Fruit fly (Drosophila melanogaster): ENCODE results near the gene GstT3.

The GstT3 gene

dm6 chrX:20518210-20518609 lies 51.0 kb downstream of the GstT3 start:
- no peak for TF ChIP-seq CG9948 (tag; optimal IDR thresholded peaks at IDR 0.05)
- no peak for TF ChIP-seq CG8301 (tag; optimal IDR thresholded peaks at IDR 0.05)
- no peak for TF ChIP-seq CG14655 (GFP tag; optimal IDR thresholded peaks at IDR 0.05)
- no peak for TF ChIP-seq CG32121 (GFP tag; IDR thresholded peaks at IDR 0.05)
- no peak for TF ChIP-seq CG8159 (tag; optimal IDR thresholded peaks at IDR 0.05)
- no peak for TF ChIP-seq CG34367 (tag; optimal IDR thresholded peaks at IDR 0.05)
- TF ChIP-seq CG13204 (GFP tag; optimal IDR thresholded peaks at IDR 0.05): no peak
- TF ChIP-seq CG17806 (tag; optimal IDR thresholded peaks at IDR 0.05): no peak
- no peak for TF ChIP-seq CG10348 (GFP tag; IDR thresholded peaks at IDR 0.05)
- TF ChIP-seq Ets98B (GFP tag; IDR thresholded peaks at IDR 0.05): no peak
- TF ChIP-seq gl (tag; optimal IDR thresholded peaks at IDR 0.05): no peak
- TF ChIP-seq Snoo (tag; optimal IDR thresholded peaks at IDR 0.05): no peak
- no peak for TF ChIP-seq Pif1B (GFP tag; optimal IDR thresholded peaks at IDR 0.05)
- no peak for TF ChIP-seq D1 (tag; optimal IDR thresholded peaks at IDR 0.05)
- no peak for TF ChIP-seq Pif1A (GFP tag; optimal IDR thresholded peaks at IDR 0.05)
- no peak for TF ChIP-seq fd96Ca (GFP tag; IDR thresholded peaks at IDR 0.05)
- no peak for TF ChIP-seq rn (GFP tag; IDR thresholded peaks at IDR 0.05)
- TF ChIP-seq CG12605 (GFP tag; IDR thresholded peaks at IDR 0.05): no peak

DNA sequence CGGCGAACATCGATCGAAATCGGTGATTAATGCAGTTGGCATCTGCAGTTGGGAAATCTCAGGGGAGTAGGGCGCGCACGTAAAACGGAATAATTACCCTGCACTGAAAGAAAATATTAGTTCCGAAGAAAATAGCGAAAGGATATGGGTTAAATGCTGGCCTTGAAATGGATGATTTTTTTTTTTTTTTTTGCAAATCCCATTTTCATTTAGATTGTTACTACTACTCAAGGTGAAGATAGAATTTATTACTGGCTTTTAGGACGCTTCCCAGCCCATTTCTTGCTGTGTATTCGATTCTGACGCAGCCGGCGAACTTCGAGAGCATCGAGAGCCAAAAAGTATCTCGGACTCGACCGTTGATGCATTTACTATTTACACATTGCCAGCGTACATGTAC lies 51.8 kb downstream of the GstT3 start:
- TF ChIP-seq CG9948 (tag; optimal IDR thresholded peaks at IDR 0.05) (peak; percentile 48), EcR (GFP tag; optimal IDR thresholded peaks at IDR 0.05) (no peak), CG10348 (GFP tag; IDR thresholded peaks at IDR 0.05) (no peak), CG15710 (tag; optimal IDR thresholded peaks at IDR 0.05) (peak; percentile 67), CG32121 (GFP tag; IDR thresholded peaks at IDR 0.05) (peak; percentile 75), CG12605 (GFP tag; IDR thresholded peaks at IDR 0.05) (peak; percentile 55; the same call in 1 of the 2 replicates), CG4496 (GFP tag; IDR thresholded peaks at IDR 0.05) (peak; percentile 86), rn (GFP tag; IDR thresholded peaks at IDR 0.05) (no peak), Snoo (tag; optimal IDR thresholded peaks at IDR 0.05) (peak; percentile 74), CG8159 (tag; optimal IDR thresholded peaks at IDR 0.05) (peak; percentile 67), Pif1B (GFP tag; optimal IDR thresholded peaks at IDR 0.05) (no peak), CG14655 (GFP tag; optimal IDR thresholded peaks at IDR 0.05) (peak; percentile 69), Ets98B (GFP tag; IDR thresholded peaks at IDR 0.05) (peak; percentile 80), fd96Ca (GFP tag; IDR thresholded peaks at IDR 0.05) (peak; percentile 82), CG8301 (tag; optimal IDR thresholded peaks at IDR 0.05) (peak; percentile 57), CG34367 (tag; optimal IDR thresholded peaks at IDR 0.05) (peak; percentile 59), gl (tag; optimal IDR thresholded peaks at IDR 0.05) (no peak), CG13204 (GFP tag; optimal IDR thresholded peaks at IDR 0.05) (no peak), D1 (tag; optimal IDR thresholded peaks at IDR 0.05) (no peak), CG17806 (tag; optimal IDR thresholded peaks at IDR 0.05) (peak; percentile 52), Pif1A (GFP tag; optimal IDR thresholded peaks at IDR 0.05) (peak; percentile 63)
